Worm (Caenorhabditis elegans) whole organism, young adult: ENCODE measurements around the gene F07C6.4.

ENCODE experiments used
- B0019.2 ChIP-seq: fragments of 200-800 bp; sonication (Bioruptor generic); conservative IDR thresholded peaks from 2 replicates; pipeline ENCODE4 v1.3.6; 2022; ENCODE audit warnings: missing genetic modification reagents, missing genetic modification characterization, missing compliant biosample characterization
- B0261.1 ChIP-seq: sonication (generic microtip); optimal IDR thresholded peaks from 2 replicates; lab custom pipeline; 2016; ENCODE audit warnings: mild to moderate bottlenecking, missing genetic modification characterization, moderate library complexity, missing compliant biosample characterization
- C17E4.6 ChIP-seq: fragments of 200-800 bp; sonication (Bioruptor generic); IDR thresholded peaks from 2 replicates; pipeline ENCODE4 v1.3.6; 2022; ENCODE audit warnings: missing genetic modification reagents, missing genetic modification characterization, missing compliant biosample characterization
- F22D6.2 ChIP-seq: sonication (generic microtip); optimal IDR thresholded peaks from 2 replicates; lab custom pipeline; 2016; ENCODE audit warnings: mild to moderate bottlenecking, missing genetic modification characterization, missing compliant biosample characterization
- F23B12.7 ChIP-seq: sonication (generic microtip); optimal IDR thresholded peaks from 2 replicates; lab custom pipeline; 2017; ENCODE audit warnings: missing genetic modification characterization, mild to moderate bottlenecking, missing compliant biosample characterization, antibody characterized with exemption, moderate library complexity; ENCODE audit not compliant: insufficient read depth
- F49E8.2 ChIP-seq: sonication (generic microtip); optimal IDR thresholded peaks from 3 replicates; lab custom pipeline; 2017; ENCODE audit warnings: missing genetic modification characterization, mild to moderate bottlenecking, missing compliant biosample characterization, antibody characterized with exemption, moderate library complexity; ENCODE audit not compliant: insufficient read depth
- F55B11.4 ChIP-seq: sonication (generic microtip); optimal IDR thresholded peaks from 2 replicates; lab custom pipeline; 2016; ENCODE audit warnings: missing compliant biosample characterization, missing genetic modification characterization, borderline replicate concordance; ENCODE audit not compliant: insufficient read depth
- T07F8.4 ChIP-seq: sonication (generic microtip); optimal IDR thresholded peaks from 2 replicates; lab custom pipeline; 2016; ENCODE audit warnings: mild to moderate bottlenecking, missing genetic modification characterization, moderate library complexity, missing compliant biosample characterization
- T26A5.8 ChIP-seq: sonication (generic microtip); optimal IDR thresholded peaks from 2 replicates; lab custom pipeline; 2016; ENCODE audit warnings: missing genetic modification characterization, missing compliant biosample characterization
- Y53F4B.3 ChIP-seq: fragments of 200-800 bp; sonication (Bioruptor generic); IDR thresholded peaks from 2 replicates; pipeline ENCODE4 v1.3.6; 2022; ENCODE audit warnings: missing genetic modification reagents, missing genetic modification characterization, missing compliant biosample characterization
- akir-1 ChIP-seq: fragments of 200-800 bp; sonication (Bioruptor generic); optimal IDR thresholded peaks from 2 replicates; lab custom pipeline; 2018; ENCODE audit warnings: mild to moderate bottlenecking, missing genetic modification characterization, moderate library complexity, missing compliant biosample characterization
- aptf-3 ChIP-seq: fragments of 200-800 bp; sonication (Bioruptor generic); IDR thresholded peaks from 2 replicates; pipeline ENCODE4 v1.3.6; 2022; ENCODE audit warnings: missing genetic modification characterization, missing compliant biosample characterization
- attf-5 ChIP-seq: fragments of 200-800 bp; sonication (Bioruptor generic); optimal IDR thresholded peaks from 2 replicates; lab custom pipeline; 2018; ENCODE audit warnings: mild to moderate bottlenecking, missing genetic modification characterization, missing compliant biosample characterization
- attf-6 ChIP-seq: fragments of 200-800 bp; sonication (Bioruptor generic); IDR thresholded peaks from 2 replicates; pipeline ENCODE4 v1.3.6; 2022; ENCODE audit warnings: missing genetic modification reagents, missing genetic modification characterization, missing compliant biosample characterization
- bed-1 ChIP-seq: fragments of 200-800 bp; sonication (Bioruptor generic); IDR thresholded peaks from 2 replicates; pipeline ENCODE4 v1.3.6; 2022; ENCODE audit warnings: missing genetic modification reagents, missing genetic modification characterization, missing compliant biosample characterization
- ceh-27 ChIP-seq: fragments of 200-800 bp; sonication (Bioruptor generic); optimal IDR thresholded peaks from 2 replicates; lab custom pipeline; 2018; ENCODE audit warnings: mild to moderate bottlenecking, missing genetic modification characterization, moderate library complexity, missing compliant biosample characterization
- ceh-58 ChIP-seq: fragments of 200-800 bp; sonication (Bioruptor generic); IDR thresholded peaks from 2 replicates; pipeline ENCODE4 v1.3.6; 2022; ENCODE audit warnings: missing genetic modification characterization, missing compliant biosample characterization
- dox-1 ChIP-seq: fragments of 200-800 bp; sonication (Bioruptor generic); IDR thresholded peaks from 2 replicates; pipeline ENCODE4 v1.3.6; 2022; ENCODE audit warnings: missing genetic modification reagents, missing genetic modification characterization, missing compliant biosample characterization
- dpl-1 ChIP-seq: fragments of 150-350 bp; optimal IDR thresholded peaks from 2 replicates; lab custom pipeline; 2014; ENCODE audit warnings: missing biosample characterization, missing genetic modification reagents, missing genetic modification characterization
- efl-1 ChIP-seq: fragments of 150-350 bp; optimal IDR thresholded peaks from 2 replicates; lab custom pipeline; 2014; ENCODE audit warnings: missing biosample characterization, missing genetic modification reagents, missing genetic modification characterization
- egl-44 ChIP-seq: fragments of 200-800 bp; sonication (Bioruptor generic); IDR thresholded peaks from 2 replicates; pipeline ENCODE4 v1.3.6; 2022; ENCODE audit warnings: missing genetic modification reagents, missing genetic modification characterization, missing compliant biosample characterization
- fkh-3 ChIP-seq: sonication (generic microtip); optimal IDR thresholded peaks from 2 replicates; lab custom pipeline; 2016; ENCODE audit warnings: mild to moderate bottlenecking, missing genetic modification characterization, missing compliant biosample characterization
- gei-17 ChIP-seq: fragments of 200-800 bp; sonication (Bioruptor generic); optimal IDR thresholded peaks from 2 replicates; lab custom pipeline; 2018; ENCODE audit warnings: mild to moderate bottlenecking, missing genetic modification characterization, missing compliant biosample characterization
- hlh-26 ChIP-seq: fragments of 200-800 bp; sonication (Bioruptor generic); conservative IDR thresholded peaks from 2 replicates; pipeline ENCODE4 v1.3.6; 2022; ENCODE audit warnings: missing genetic modification reagents, missing genetic modification characterization, missing compliant biosample characterization
- lin-40 ChIP-seq: sonication (generic microtip); optimal IDR thresholded peaks from 2 replicates; lab custom pipeline; 2016; ENCODE audit warnings: missing genetic modification characterization, mild to moderate bottlenecking, missing compliant biosample characterization, missing genotype, missing genetic modification reagents
- mel-28 ChIP-seq: sonication (generic microtip); optimal IDR thresholded peaks from 2 replicates; lab custom pipeline; 2016; ENCODE audit warnings: borderline replicate concordance, mild to moderate bottlenecking, missing genetic modification characterization, missing compliant biosample characterization
- mes-4 ChIP-seq: sonication (generic microtip); optimal IDR thresholded peaks from 2 replicates; lab custom pipeline; 2016; ENCODE audit warnings: missing genotype, missing genetic modification characterization, missing compliant biosample characterization
- nhr-120 ChIP-seq: fragments of 200-800 bp; sonication (Bioruptor generic); IDR thresholded peaks from 2 replicates; pipeline ENCODE4 v1.3.6; 2022; ENCODE audit warnings: missing genetic modification characterization, missing compliant biosample characterization
- nhr-179 ChIP-seq: sonication (generic microtip); optimal IDR thresholded peaks from 2 replicates; lab custom pipeline; 2016; ENCODE audit warnings: mild to moderate bottlenecking, missing genetic modification characterization, missing compliant biosample characterization
- nhr-90 ChIP-seq: sonication (generic microtip); optimal IDR thresholded peaks from 2 replicates; lab custom pipeline; 2016; ENCODE audit warnings: missing genotype, mild to moderate bottlenecking, missing genetic modification characterization, missing compliant biosample characterization
- pbrm-1 ChIP-seq: fragments of 200-800 bp; sonication (Bioruptor generic); IDR thresholded peaks from 2 replicates; pipeline ENCODE4 v1.3.6; 2022; ENCODE audit warnings: missing genetic modification reagents, missing genetic modification characterization, missing compliant biosample characterization
- pha-4 ChIP-seq: fragments of 150-350 bp; sonication (generic microtip); optimal IDR thresholded peaks from 2 replicates; lab custom pipeline; 2014; ENCODE audit warnings: missing biosample characterization, missing genetic modification reagents, missing genetic modification characterization
- rcor-1 ChIP-seq: fragments of 200-800 bp; sonication (Bioruptor generic); IDR thresholded peaks from 2 replicates; pipeline ENCODE4 v1.3.6; 2022; ENCODE audit warnings: missing genetic modification reagents, missing genetic modification characterization, missing compliant biosample characterization
- snpc-1.1 ChIP-seq: sonication (generic microtip); optimal IDR thresholded peaks from 2 replicates; lab custom pipeline; 2017; ENCODE audit warnings: missing genetic modification characterization, mild to moderate bottlenecking, missing compliant biosample characterization, antibody characterized with exemption, moderate library complexity, missing genotype, missing genetic modification reagents; ENCODE audit not compliant: insufficient read depth
- snpc-4 ChIP-seq, 5 experiments: fragments of 150-350 bp in 1 of 5; sonication (generic microtip) in 4 of 5; optimal IDR thresholded peaks; 2 replicates each; lab custom pipeline; 2014 to 2018; ENCODE audit warnings: missing genetic modification characterization in 5 of 5, missing biosample characterization in 3 of 5, antibody characterized with exemption in 2 of 5, mild to moderate bottlenecking in 2 of 5, missing compliant biosample characterization in 2 of 5, missing genotype in 2 of 5, moderate library complexity in 2 of 5, missing genetic modification reagents in 1 of 5
- somi-1 ChIP-seq: fragments of 200-800 bp; sonication (Bioruptor generic); optimal IDR thresholded peaks from 2 replicates; lab custom pipeline; 2018; ENCODE audit warnings: mild to moderate bottlenecking, missing genetic modification characterization, missing compliant biosample characterization
- sptf-2 ChIP-seq: fragments of 200-800 bp; sonication (Bioruptor generic); optimal IDR thresholded peaks from 2 replicates; lab custom pipeline; 2018; ENCODE audit warnings: mild to moderate bottlenecking, missing genetic modification characterization, missing compliant biosample characterization
- tbx-9 ChIP-seq: sonication (generic microtip); optimal IDR thresholded peaks from 2 replicates; lab custom pipeline; 2016; ENCODE audit warnings: borderline replicate concordance, missing genetic modification characterization, inconsistent platforms, missing compliant biosample characterization
- unc-130 ChIP-seq: sonication (generic microtip); optimal IDR thresholded peaks from 2 replicates; lab custom pipeline; 2016; ENCODE audit warnings: missing genetic modification reagents, missing genetic modification characterization, missing compliant biosample characterization
- zfh-2 ChIP-seq: fragments of 200-800 bp; sonication (Bioruptor generic); conservative IDR thresholded peaks from 2 replicates; pipeline ENCODE4 v1.3.6; 2022; ENCODE audit warnings: missing genetic modification reagents, missing genetic modification characterization, missing compliant biosample characterization
- zim-3 ChIP-seq: sonication (generic microtip); optimal IDR thresholded peaks from 2 replicates; lab custom pipeline; 2017; ENCODE audit warnings: mild to moderate bottlenecking, missing genetic modification characterization, moderate library complexity, missing compliant biosample characterization
- ztf-26 ChIP-seq: sonication (generic microtip); optimal IDR thresholded peaks from 2 replicates; lab custom pipeline; 2017; ENCODE audit warnings: missing genetic modification characterization, missing compliant biosample characterization

The F07C6.4 gene

DNA sequence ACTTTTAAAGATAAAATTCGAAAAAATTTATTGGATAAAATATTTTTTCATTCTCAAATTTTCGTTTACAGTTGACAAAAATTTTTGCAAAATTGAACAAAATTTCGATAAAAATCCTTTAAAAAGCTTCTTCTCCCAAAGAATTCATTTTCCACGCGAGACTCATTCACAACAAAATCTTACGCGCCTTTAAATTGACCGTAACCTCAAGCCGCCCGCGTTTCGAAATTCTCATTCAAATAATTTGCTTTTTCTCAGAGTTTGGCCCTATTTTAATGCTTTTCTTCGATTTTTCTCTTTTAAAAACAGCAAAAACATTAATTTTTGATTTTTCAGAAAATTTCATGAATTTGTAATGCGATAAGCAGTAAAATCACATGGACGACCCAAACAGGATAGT, at the start of gene F07C6.4 (continued):
- TF ChIP-seq snpc-1.1 (tag; lab: Kevin White, UChicago) (no peak), lin-40 (tag; lab: Kevin White, UChicago) (no peak), dox-1 (GFP tag; lab: Robert Waterston, UW) (peak; percentile 34; the same call in 1 of the 2 replicates), F23B12.7 (tag; lab: Kevin White, UChicago) (no peak), ceh-58 (GFP tag; lab: Robert Waterston, UW) (no peak), somi-1 (GFP tag; lab: Kevin White, UChicago) (no peak), ceh-27 (GFP tag; lab: Kevin White, UChicago) (no peak), nhr-120 (GFP tag; lab: Robert Waterston, UW) (no peak), F49E8.2 (no peak), nhr-179 (tag; lab: Kevin White, UChicago) (no peak), efl-1 (peak; percentile 53), fkh-3 (tag; lab: Kevin White, UChicago) (no peak), pbrm-1 (no peak), T26A5.8 (tag; lab: Kevin White, UChicago) (no peak), snpc-4 (GFP tag; optimal IDR thresholded peaks at IDR 0.05; lab: Kevin White, UChicago) (no peak), snpc-4 (tag; optimal IDR thresholded peaks at IDR 0.05; lab: Kevin White, UChicago) (peak in 1 of 4 experiments; percentile 62)

DNA sequence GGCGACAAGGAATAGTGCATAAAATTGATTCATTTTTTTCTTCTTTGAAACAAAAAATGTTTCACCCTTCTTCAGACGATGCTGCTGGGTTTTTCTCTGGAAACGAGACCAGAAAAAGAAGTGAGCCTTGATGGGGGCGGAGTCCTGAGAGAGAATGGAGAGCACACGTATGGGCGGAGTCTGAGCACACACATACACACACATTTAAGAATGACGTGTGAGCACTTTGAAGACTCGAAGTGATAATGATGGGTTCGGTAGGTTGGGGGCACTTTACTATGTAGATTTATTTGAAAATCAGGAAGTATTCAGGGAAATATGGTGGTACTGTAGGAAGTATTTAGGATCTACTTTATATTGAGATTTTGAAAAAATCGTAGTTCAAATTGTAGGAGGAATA, 48.3 kb upstream of the F07C6.4 start, which contains the start of gene flp-9:
Gene flp-9, minus strand, starts transcription at position 101 of the 400 bp plus-strand sequence.
- TF ChIP-seq akir-1 (no peak), lin-40 (tag; lab: Kevin White, UChicago) (no peak), Y53F4B.3 (GFP tag; lab: Robert Waterston, UW) (no peak), B0019.2 (GFP tag; lab: Robert Waterston, UW) (no peak), egl-44 (GFP tag; lab: Robert Waterston, UW) (no peak), mes-4 (tag; lab: Kevin White, UChicago) (no peak), gei-17 (no peak), ztf-26 (tag; lab: Kevin White, UChicago) (no peak), tbx-9 (tag; lab: Kevin White, UChicago) (no peak), unc-130 (no peak), F55B11.4 (no peak)

DNA sequence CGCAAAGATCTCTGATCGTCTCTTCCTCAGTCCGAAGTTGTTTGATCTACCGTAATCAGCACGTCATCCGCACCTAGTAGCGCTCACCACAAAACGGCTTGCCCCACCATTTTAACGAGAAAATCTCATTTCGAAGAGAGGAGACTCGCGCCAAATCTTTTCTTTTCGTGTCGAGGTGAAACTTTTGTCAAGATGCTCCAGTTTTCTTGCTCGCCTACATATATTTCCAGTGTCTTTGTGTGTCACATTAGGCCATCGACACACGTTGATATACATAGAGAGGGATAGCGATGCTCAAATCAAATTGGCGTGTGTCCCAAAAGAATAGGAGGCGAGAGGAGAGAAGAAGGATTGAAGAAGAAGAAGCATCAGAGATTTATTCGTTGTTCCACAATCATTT, 42.9 kb upstream of the F07C6.4 start:
- TF ChIP-seq bed-1 (no peak), efl-1 (no peak), B0261.1 (tag; lab: Kevin White, UChicago) (no peak), attf-6 (no peak), rcor-1 (GFP tag; lab: Robert Waterston, UW) (no peak), hlh-26 (GFP tag; lab: Robert Waterston, UW) (no peak), dox-1 (GFP tag; lab: Robert Waterston, UW) (no peak), zim-3 (no peak), mel-28 (no peak), T07F8.4 (tag; lab: Kevin White, UChicago) (no peak), attf-5 (GFP tag; lab: Kevin White, UChicago) (no peak), C17E4.6 (GFP tag; lab: Robert Waterston, UW) (no peak), B0019.2 (GFP tag; lab: Robert Waterston, UW) (no peak), aptf-3 (GFP tag; lab: Robert Waterston, UW) (no peak), pha-4 (tag; lab: Kevin White, UChicago) (no peak), nhr-90 (tag; lab: Kevin White, UChicago) (no peak), zfh-2 (GFP tag; lab: Robert Waterston, UW) (no peak), F22D6.2 (tag; lab: Kevin White, UChicago) (no peak), sptf-2 (no peak), dpl-1 (GFP tag; lab: Kevin White, UChicago) (no peak)
